Worm (Caenorhabditis elegans) whole organism, late embryonic: ENCODE measurements around the gene cni-1.

Experiments
- C08G9.2 ChIP-seq: sonication (generic microtip); optimal IDR thresholded peaks from 2 replicates; lab custom pipeline; 2016; ENCODE audit warnings: mild to moderate bottlenecking, missing genetic modification characterization, moderate library complexity, missing compliant biosample characterization
- C38D4.7 ChIP-seq: fragments of 200-800 bp; sonication (Bioruptor generic); optimal IDR thresholded peaks from 2 replicates; lab custom pipeline; 2018; ENCODE audit warnings: mild to moderate bottlenecking, missing genetic modification characterization, moderate library complexity, missing compliant biosample characterization
- F13H6.1 ChIP-seq: sonication (generic microtip); optimal IDR thresholded peaks from 2 replicates; lab custom pipeline; 2016; ENCODE audit warnings: missing genetic modification characterization, missing compliant biosample characterization
- K02D7.2 ChIP-seq: sonication (generic microtip); optimal IDR thresholded peaks from 2 replicates; lab custom pipeline; 2017; ENCODE audit warnings: mild to moderate bottlenecking, missing genetic modification characterization, missing compliant biosample characterization
- Y22D7AL.16 ChIP-seq: sonication (generic microtip); optimal IDR thresholded peaks from 2 replicates; lab custom pipeline; 2016; ENCODE audit warnings: missing genetic modification characterization, missing compliant biosample characterization
- ahr-1 ChIP-seq: sonication (generic microtip); optimal IDR thresholded peaks from 2 replicates; lab custom pipeline; 2016; ENCODE audit warnings: missing genetic modification characterization, missing compliant biosample characterization
- ama-1 ChIP-seq: fragments of 150-350 bp; optimal IDR thresholded peaks from 2 replicates; lab custom pipeline; 2014
- ceh-14 ChIP-seq: sonication (generic microtip); optimal IDR thresholded peaks from 2 replicates; lab custom pipeline; 2016; ENCODE audit warnings: missing genotype, missing genetic modification characterization, missing compliant biosample characterization
- ceh-18 ChIP-seq: sonication (generic microtip); optimal IDR thresholded peaks from 2 replicates; lab custom pipeline; 2016; ENCODE audit warnings: missing genetic modification characterization, missing compliant biosample characterization
- ceh-2 ChIP-seq: sonication (generic microtip); optimal IDR thresholded peaks from 2 replicates; lab custom pipeline; 2016; ENCODE audit warnings: missing genotype, missing genetic modification characterization, missing compliant biosample characterization
- ceh-22 ChIP-seq: sonication (generic microtip); optimal IDR thresholded peaks from 2 replicates; lab custom pipeline; 2017; ENCODE audit warnings: missing biosample characterization, missing genetic modification characterization
- ceh-30 ChIP-seq: fragments of 150-350 bp; optimal IDR thresholded peaks from 2 replicates; lab custom pipeline; 2014; ENCODE audit warnings: missing biosample characterization, missing genetic modification characterization
- ceh-31 ChIP-seq: sonication (generic microtip); optimal IDR thresholded peaks from 2 replicates; lab custom pipeline; 2016; ENCODE audit warnings: missing genetic modification characterization, missing compliant biosample characterization
- ceh-45 ChIP-seq: fragments of 200-800 bp; sonication (Bioruptor generic); IDR thresholded peaks from 2 replicates; pipeline ENCODE4 v1.3.6; 2022; ENCODE audit warnings: missing genetic modification reagents, missing genetic modification characterization, missing compliant biosample characterization
- ceh-48 ChIP-seq: sonication (generic microtip); optimal IDR thresholded peaks from 2 replicates; lab custom pipeline; 2016; ENCODE audit warnings: missing genetic modification characterization, inconsistent platforms, missing compliant biosample characterization
- ceh-6 ChIP-seq: fragments of 200-800 bp; sonication (Bioruptor generic); optimal IDR thresholded peaks from 2 replicates; lab custom pipeline; 2018; ENCODE audit warnings: mild to moderate bottlenecking, missing genetic modification characterization, missing compliant biosample characterization
- ceh-9 ChIP-seq: sonication (generic microtip); optimal IDR thresholded peaks from 2 replicates; lab custom pipeline; 2016; ENCODE audit warnings: mild to moderate bottlenecking, missing genetic modification characterization, inconsistent platforms, missing compliant biosample characterization
- che-1 ChIP-seq: sonication (generic microtip); optimal IDR thresholded peaks from 2 replicates; lab custom pipeline; 2016; ENCODE audit warnings: mild to moderate bottlenecking, missing genetic modification characterization, missing compliant biosample characterization
- dmd-4 ChIP-seq: sonication (generic microtip); optimal IDR thresholded peaks from 2 replicates; lab custom pipeline; 2016; ENCODE audit warnings: borderline replicate concordance, missing genetic modification characterization, missing compliant biosample characterization
- dve-1 ChIP-seq: sonication (generic microtip); optimal IDR thresholded peaks from 2 replicates; lab custom pipeline; 2017; ENCODE audit warnings: antibody characterized with exemption, mild to moderate bottlenecking, missing genetic modification characterization, missing compliant biosample characterization
- elt-2 ChIP-seq: sonication (generic microtip); optimal IDR thresholded peaks from 2 replicates; lab custom pipeline; 2016; ENCODE audit warnings: missing genetic modification reagents, missing genetic modification characterization, missing compliant biosample characterization
- elt-4 ChIP-seq: sonication (generic microtip); optimal IDR thresholded peaks from 2 replicates; lab custom pipeline; 2016; ENCODE audit warnings: missing genetic modification characterization, missing compliant biosample characterization
- eyg-1 ChIP-seq: sonication (generic microtip); optimal IDR thresholded peaks from 2 replicates; lab custom pipeline; 2016; ENCODE audit warnings: missing genotype, missing genetic modification characterization, missing compliant biosample characterization
- fkh-10 ChIP-seq: fragments of 150-350 bp; optimal IDR thresholded peaks from 2 replicates; lab custom pipeline; 2014; ENCODE audit warnings: missing biosample characterization, missing genetic modification reagents, missing genetic modification characterization
- gmeb-2 ChIP-seq: sonication (generic microtip); optimal IDR thresholded peaks from 2 replicates; lab custom pipeline; 2016; ENCODE audit warnings: missing genetic modification characterization, inconsistent platforms, missing compliant biosample characterization
- hlh-13 ChIP-seq: fragments of 200-800 bp; sonication (Bioruptor generic); optimal IDR thresholded peaks from 2 replicates; lab custom pipeline; 2018; ENCODE audit warnings: mild to moderate bottlenecking, missing genetic modification characterization, missing compliant biosample characterization
- hlh-30 ChIP-seq: sonication (generic microtip); optimal IDR thresholded peaks from 2 replicates; lab custom pipeline; 2017; ENCODE audit warnings: antibody characterized with exemption, missing genetic modification characterization, missing compliant biosample characterization; ENCODE audit not compliant: insufficient read depth
- hlh-6 ChIP-seq: sonication (generic microtip); optimal IDR thresholded peaks from 2 replicates; lab custom pipeline; 2016; ENCODE audit warnings: missing genotype, missing genetic modification characterization, missing compliant biosample characterization
- hlh-8 ChIP-seq: sonication (generic microtip); optimal IDR thresholded peaks from 2 replicates; lab custom pipeline; 2016; ENCODE audit warnings: missing genotype, missing genetic modification characterization, missing compliant biosample characterization
- lim-6 ChIP-seq: sonication (generic microtip); optimal IDR thresholded peaks from 2 replicates; lab custom pipeline; 2016; ENCODE audit warnings: missing genetic modification characterization, missing compliant biosample characterization
- lin-11 ChIP-seq: fragments of 200-800 bp; sonication (Bioruptor generic); optimal IDR thresholded peaks from 2 replicates; lab custom pipeline; 2018; ENCODE audit warnings: mild to moderate bottlenecking, missing genetic modification characterization, missing compliant biosample characterization
- mec-3 ChIP-seq: sonication (generic microtip); optimal IDR thresholded peaks from 2 replicates; lab custom pipeline; 2016; ENCODE audit warnings: borderline replicate concordance, missing genetic modification characterization, missing compliant biosample characterization
- nfya-1 ChIP-seq: sonication (generic microtip); optimal IDR thresholded peaks from 2 replicates; lab custom pipeline; 2017; ENCODE audit warnings: missing genetic modification characterization, mild to moderate bottlenecking, missing compliant biosample characterization, antibody characterized with exemption, moderate library complexity
- nhr-232 ChIP-seq: sonication (generic microtip); optimal IDR thresholded peaks from 2 replicates; lab custom pipeline; 2016; ENCODE audit warnings: missing genetic modification characterization, missing compliant biosample characterization
- npax-4 ChIP-seq: sonication (generic microtip); optimal IDR thresholded peaks from 2 replicates; lab custom pipeline; 2016; ENCODE audit warnings: missing genetic modification characterization, missing compliant biosample characterization
- odd-2 ChIP-seq: sonication (generic microtip); optimal IDR thresholded peaks from 2 replicates; lab custom pipeline; 2017; ENCODE audit warnings: antibody characterized with exemption, mild to moderate bottlenecking, missing genetic modification characterization, missing compliant biosample characterization
- pag-3 ChIP-seq: sonication (generic microtip); optimal IDR thresholded peaks from 2 replicates; lab custom pipeline; 2016; ENCODE audit warnings: missing compliant biosample characterization, missing genetic modification characterization, borderline replicate concordance
- pax-1 ChIP-seq: fragments of 150-350 bp; optimal IDR thresholded peaks from 2 replicates; lab custom pipeline; 2014; ENCODE audit warnings: missing biosample characterization, missing genetic modification characterization
- pha-2 ChIP-seq: sonication (generic microtip); optimal IDR thresholded peaks from 2 replicates; lab custom pipeline; 2017; ENCODE audit warnings: mild to moderate bottlenecking, missing genetic modification characterization, missing compliant biosample characterization
- rnt-1 ChIP-seq: sonication (generic microtip); optimal IDR thresholded peaks from 2 replicates; lab custom pipeline; 2016; ENCODE audit warnings: missing genetic modification characterization, missing compliant biosample characterization
- sox-2 ChIP-seq: fragments of 200-800 bp; sonication (Bioruptor generic); IDR thresholded peaks from 2 replicates; pipeline ENCODE4 v1.3.6; 2022; ENCODE audit warnings: missing genetic modification reagents, missing genetic modification characterization, missing compliant biosample characterization
- unc-42 ChIP-seq: sonication (generic microtip); optimal IDR thresholded peaks from 2 replicates; lab custom pipeline; 2016; ENCODE audit warnings: missing genotype, missing genetic modification characterization, missing compliant biosample characterization
- unc-55 ChIP-seq: sonication (generic microtip); optimal IDR thresholded peaks from 2 replicates; lab custom pipeline; 2017; ENCODE audit warnings: missing biosample characterization, missing genetic modification reagents, missing genetic modification characterization
- unc-86 ChIP-seq: sonication (generic microtip); optimal IDR thresholded peaks from 2 replicates; lab custom pipeline; 2016; ENCODE audit warnings: missing genetic modification characterization, missing compliant biosample characterization

Gene cni-1

ce11 chrV:13176117-13176753 lies 3.9 kb upstream of the cni-1 start, which contains the start of gene him-17 (continued):
- TF ChIP-seq K02D7.2 (tag; lab: Kevin White, UChicago) (no peak), Y22D7AL.16 (no peak), hlh-13 (GFP tag; lab: Kevin White, UChicago) (no peak), C08G9.2 (tag; lab: Kevin White, UChicago) (peak; percentile 51), ahr-1 (no peak), lin-11 (tag; lab: Kevin White, UChicago) (peak; percentile 42), ceh-14 (peak; percentile 77), pax-1 (tag; lab: Kevin White, UChicago) (no peak), ceh-22 (tag; lab: Kevin White, UChicago) (no peak), ceh-31 (tag; lab: Kevin White, UChicago) (peak; percentile 69), mec-3 (tag; lab: Kevin White, UChicago) (no peak), lim-6 (tag; lab: Kevin White, UChicago) (no peak), unc-55 (no peak), elt-4 (tag; lab: Kevin White, UChicago) (no peak), pag-3 (tag; lab: Kevin White, UChicago) (no peak), dve-1 (tag; lab: Kevin White, UChicago) (no peak), odd-2 (tag; lab: Kevin White, UChicago) (peak; percentile 47), C38D4.7 (GFP tag; lab: Kevin White, UChicago) (peak; percentile 47), sox-2 (peak; percentile 43; the same call in 1 of the 2 replicates), elt-2 (tag; lab: Kevin White, UChicago) (peak; percentile 65), F13H6.1 (tag; lab: Kevin White, UChicago) (no peak), dmd-4 (tag; lab: Kevin White, UChicago) (no peak), che-1 (peak; percentile 43), ceh-18 (tag; lab: Kevin White, UChicago) (no peak), ceh-48 (tag; lab: Kevin White, UChicago) (no peak), ama-1 (no peak), hlh-30 (tag; lab: Kevin White, UChicago) (no peak), ceh-6 (GFP tag; lab: Kevin White, UChicago) (no peak), nhr-232 (tag; lab: Kevin White, UChicago) (no peak), ceh-30 (tag; lab: Kevin White, UChicago) (no peak), gmeb-2 (tag; lab: Kevin White, UChicago) (peak; percentile 27), rnt-1 (no peak), nfya-1 (tag; lab: Kevin White, UChicago) (peak; percentile 57), npax-4 (tag; lab: Kevin White, UChicago) (no peak), pha-2 (tag; lab: Kevin White, UChicago) (peak; percentile 70), ceh-2 (tag; lab: Kevin White, UChicago) (peak; percentile 23), eyg-1 (no peak), unc-86 (tag; lab: Kevin White, UChicago) (peak; percentile 27), fkh-10 (GFP tag; lab: Kevin White, UChicago) (no peak), hlh-6 (no peak), ceh-45 (GFP tag; lab: Robert Waterston, UW) (no peak), ceh-9 (tag; lab: Kevin White, UChicago) (no peak), unc-42 (tag; lab: Kevin White, UChicago) (peak; percentile 56), hlh-8 (tag; lab: Kevin White, UChicago) (no peak)
